Fruit fly (Drosophila melanogaster) Kc167 (cell line): ENCODE data around the gene enc.

Source experiments
- Myc ChIP-seq: fragments of >200 bp; optimal IDR thresholded peaks from 2 replicates; lab custom pipeline; 2017; ENCODE audit warnings: missing external identifiers
- Sin3A ChIP-seq: fragments of >200 bp; optimal IDR thresholded peaks from 2 replicates; lab custom pipeline; 2018; ENCODE audit warnings: missing external identifiers
- h ChIP-seq: fragments of >200 bp; optimal IDR thresholded peaks from 3 replicates; lab custom pipeline; 2018; ENCODE audit warnings: missing external identifiers
- insv ChIP-seq: fragments of >200 bp; optimal IDR thresholded peaks from 3 replicates; lab custom pipeline; 2018; ENCODE audit warnings: missing external identifiers
- psq ChIP-seq: fragments of >200 bp; optimal IDR thresholded peaks from 2 replicates; lab custom pipeline; 2017; ENCODE audit warnings: missing external identifiers
- ttk ChIP-seq: sonication (Bioruptor generic); optimal IDR thresholded peaks from 2 replicates; lab custom pipeline; 2017; ENCODE audit warnings: missing external identifiers

The enc gene

dm6 chr3L:3885933-3886332 is 67.5 kb downstream of the enc start:
- no peak for TF ChIP-seq ttk (lab: Kevin White, UChicago)
- no peak for TF ChIP-seq insv
- no peak for TF ChIP-seq Myc (lab: Kevin White, UChicago)
- no peak for TF ChIP-seq Sin3A (lab: Kevin White, UChicago)

dm6 chr3L:3887392-3887791 is 68.9 kb downstream of the enc start:
- TF ChIP-seq insv (no peak), h (lab: Kevin White, UChicago) (no peak), ttk (lab: Kevin White, UChicago) (no peak), Myc (lab: Kevin White, UChicago) (no peak), Sin3A (lab: Kevin White, UChicago) (no peak), psq (lab: Kevin White, UChicago) (no peak)

- TF ChIP-seq insv: no peak
Observed at dm6 chr3L:3890860-3891259, 72.4 kb downstream of the enc start.
